Worm (Caenorhabditis elegans): Measurements from ENCODE around the gene swsn-4.

The swsn-4 gene

DNA sequence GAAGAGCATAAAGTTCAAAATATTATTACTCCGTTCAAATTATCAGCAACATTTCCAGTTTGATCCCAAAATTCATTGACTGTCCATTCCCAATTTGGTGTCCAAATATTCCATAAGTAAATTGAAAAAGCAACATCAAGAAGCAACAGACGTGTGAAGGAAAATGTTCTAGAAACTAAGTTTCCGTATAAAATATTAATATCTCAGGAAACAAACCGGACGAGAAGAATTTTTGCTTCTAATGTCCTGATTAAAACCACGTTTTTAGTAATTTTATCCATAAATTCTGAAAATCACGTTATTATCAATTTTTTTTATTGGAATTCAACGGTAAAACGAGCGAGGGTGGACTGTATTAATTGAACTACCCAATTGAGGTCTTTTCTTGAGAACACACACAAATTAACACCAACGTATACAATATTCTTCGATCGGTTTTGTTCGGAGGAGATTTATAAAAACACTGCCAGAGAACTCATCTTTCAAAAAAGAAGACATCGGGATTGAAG is 21.2 kb downstream of the swsn-4 start, which contains the start of gene pigq-1 (continued):
- TF ChIP-seq nhr-11 (tag; optimal IDR thresholded peaks at IDR 0.05) (no peak), zfp-3 (GFP tag; conservative IDR thresholded peaks at IDR 0.05) (peak; percentile 61; the same call in 1 of the 2 replicates), set-16 (GFP tag; IDR thresholded peaks at IDR 0.05) (no peak), ceh-62 (tag; optimal IDR thresholded peaks at IDR 0.05) (no peak), lin-15B (tag; optimal IDR thresholded peaks at IDR 0.05) (no peak), ceh-44 (GFP tag; IDR thresholded peaks at IDR 0.05) (no peak), ces-1 (GFP tag; optimal IDR thresholded peaks at IDR 0.05) (no peak), dpl-1 (GFP tag; optimal IDR thresholded peaks at IDR 0.05) (peak; percentile 21), F37D6.2 (tag; optimal IDR thresholded peaks at IDR 0.05) (no peak), spr-1 (tag; optimal IDR thresholded peaks at IDR 0.05) (peak; percentile 43), tra-1 (GFP tag; IDR thresholded peaks at IDR 0.05) (no peak; the same call in 1 of the 2 replicates), mdl-1 (tag; optimal IDR thresholded peaks at IDR 0.05) (no peak), nhr-77 (tag; optimal IDR thresholded peaks at IDR 0.05) (no peak), fkh-10 (GFP tag; optimal IDR thresholded peaks at IDR 0.05) (no peak), hmg-1.1 (GFP tag; IDR thresholded peaks at IDR 0.05) (no peak), mes-2 (tag; optimal IDR thresholded peaks at IDR 0.05; ENCODE audit: poor library complexity, severe bottlenecking) (peak; percentile 16), lir-3 (tag; optimal IDR thresholded peaks at IDR 0.05) (no peak), spr-3 (GFP tag; optimal IDR thresholded peaks at IDR 0.05) (peak; percentile 49), ctbp-1 (GFP tag; IDR thresholded peaks at IDR 0.05) (no peak), unc-130 (GFP tag; optimal IDR thresholded peaks at IDR 0.05) (no peak), gei-8 (GFP tag; optimal IDR thresholded peaks at IDR 0.05) (peak; percentile 31), zfp-2 (tag; optimal IDR thresholded peaks at IDR 0.05) (peak; percentile 25), ceh-32 (tag; optimal IDR thresholded peaks at IDR 0.05; ENCODE audit: poor library complexity) (no peak), ZK546.5 (tag; optimal IDR thresholded peaks at IDR 0.05) (no peak), daf-16 (GFP tag; optimal IDR thresholded peaks at IDR 0.05) (peak in 1 of 2 experiments; percentile 40), daf-16 (tag; optimal IDR thresholded peaks at IDR 0.05) (peak; percentile 49), ZK337.2 (GFP tag; IDR thresholded peaks at IDR 0.05) (no peak), hlh-30 (tag; optimal IDR thresholded peaks at IDR 0.05; ENCODE audit: insufficient read depth) (no peak), nhr-111 (GFP tag; optimal IDR thresholded peaks at IDR 0.05) (no peak), Y75B8A.6 (GFP tag; IDR thresholded peaks at IDR 0.05) (no peak), egl-43 (GFP tag; IDR thresholded peaks at IDR 0.05) (no peak), zip-11 (GFP tag; IDR thresholded peaks at IDR 0.05) (no peak), daf-12 (tag; optimal IDR thresholded peaks at IDR 0.05) (no peak), unc-62 (GFP tag; optimal IDR thresholded peaks at IDR 0.05 in 1 of 2) (no peak), unc-62 (tag; optimal IDR thresholded peaks at IDR 0.05) (no peak), vab-7 (GFP tag; IDR thresholded peaks at IDR 0.05) (no peak), ztf-7 (tag; optimal IDR thresholded peaks at IDR 0.05) (no peak), T26A8.4 (GFP tag; IDR thresholded peaks at IDR 0.05) (no peak; the same call in 1 of the 2 replicates), dmd-6 (GFP tag; IDR thresholded peaks at IDR 0.05) (no peak), lim-7 (GFP tag; IDR thresholded peaks at IDR 0.05) (no peak), arid-1 (GFP tag; conservative IDR thresholded peaks at IDR 0.05) (no peak), cey-2 (tag; optimal IDR thresholded peaks at IDR 0.05; ENCODE audit: borderline replicate concordance, insufficient read depth) (no peak), hif-1 (tag; optimal IDR thresholded peaks at IDR 0.05) (no peak), egl-27 (tag; optimal IDR thresholded peaks at IDR 0.05) (no peak), lin-13 (GFP tag; optimal IDR thresholded peaks at IDR 0.05) (no peak), F49E8.2 (tag; optimal IDR thresholded peaks at IDR 0.05; ENCODE audit: borderline replicate concordance) (peak; percentile 40), mxl-3 (GFP tag; optimal IDR thresholded peaks at IDR 0.05) (no peak), saeg-2 (GFP tag; IDR thresholded peaks at IDR 0.05) (no peak), nhr-25 (tag; optimal IDR thresholded peaks at IDR 0.05; ENCODE audit: borderline replicate concordance, insufficient read depth) (no peak), madf-5 (GFP tag; IDR thresholded peaks at IDR 0.05) (0 out of 4 replicates have a peak, but pooled peaks of 1 of the 2 experiments have one; percentile 24)
